Fruit fly (Drosophila melanogaster): Measurements from ENCODE around the gene CG7884.

dm6 chrX:19278395-19278794 is 58.0 kb downstream of the CG7884 start:
- TF ChIP-seq Crg-1 (GFP tag; optimal IDR thresholded peaks at IDR 0.05), result no peak
- TF ChIP-seq Mnt (GFP tag; optimal IDR thresholded peaks at IDR 0.05), result no peak
- TF ChIP-seq toe (GFP tag; optimal IDR thresholded peaks at IDR 0.05), result no peak
- no peak for TF ChIP-seq cic (GFP tag; optimal IDR thresholded peaks at IDR 0.05)
- no peak for TF ChIP-seq tj (GFP tag; optimal IDR thresholded peaks at IDR 0.05)
- no peak for TF ChIP-seq cnc (optimal IDR thresholded peaks at IDR 0.05)
- no peak for TF ChIP-seq CG1620 (GFP tag; optimal IDR thresholded peaks at IDR 0.05)
- no peak for TF ChIP-seq CG11617 (GFP tag; optimal IDR thresholded peaks at IDR 0.05)
- no peak for TF ChIP-seq Hr96 (GFP tag; optimal IDR thresholded peaks at IDR 0.05)
- no peak for TF ChIP-seq CG12768 (GFP tag; optimal IDR thresholded peaks at IDR 0.05)
- TF ChIP-seq CG33017 (tag; optimal IDR thresholded peaks at IDR 0.05), result no peak
- no peak for TF ChIP-seq ovo (GFP tag; optimal IDR thresholded peaks at IDR 0.05)
